Worm (Caenorhabditis elegans) whole organism, mixed stage, embryonic: ENCODE data around the gene C09E8.1.

ENCODE experiments used
- M03D4.4 ChIP-seq: sonication (generic microtip); optimal IDR thresholded peaks from 2 replicates; lab custom pipeline; 2017; ENCODE audit warnings: mild to moderate bottlenecking, missing genetic modification characterization, missing compliant biosample characterization
- bed-3 ChIP-seq: fragments of 200-800 bp; sonication (Bioruptor generic); optimal IDR thresholded peaks from 3 replicates; lab custom pipeline; 2018; ENCODE audit warnings: mild to moderate bottlenecking, missing genetic modification characterization, moderate library complexity, missing compliant biosample characterization
- blmp-1 ChIP-seq: fragments of 150-350 bp; optimal IDR thresholded peaks from 2 replicates; lab custom pipeline; 2014; ENCODE audit warnings: missing biosample characterization, missing genetic modification characterization
- ceh-39 ChIP-seq: fragments of 150-350 bp; optimal IDR thresholded peaks from 2 replicates; lab custom pipeline; 2014; ENCODE audit warnings: missing biosample characterization, missing genetic modification characterization
- ceh-43 ChIP-seq: fragments of 200-800 bp; sonication (Bioruptor generic); optimal IDR thresholded peaks from 2 replicates; lab custom pipeline; 2018; ENCODE audit warnings: mild to moderate bottlenecking, missing genetic modification characterization, moderate library complexity, missing compliant biosample characterization
- ceh-83 ChIP-seq: fragments of 200-800 bp; sonication (Bioruptor generic); optimal IDR thresholded peaks from 2 replicates; lab custom pipeline; 2018; ENCODE audit warnings: mild to moderate bottlenecking, missing genetic modification characterization, missing compliant biosample characterization
- ces-1 ChIP-seq: fragments of 150-350 bp; optimal IDR thresholded peaks from 2 replicates; lab custom pipeline; 2014; ENCODE audit warnings: missing biosample characterization, missing genetic modification reagents, missing genetic modification characterization
- elt-3 ChIP-seq: fragments of 150-350 bp; optimal IDR thresholded peaks from 2 replicates; lab custom pipeline; 2014; ENCODE audit warnings: missing biosample characterization, missing genetic modification characterization
- ham-2 ChIP-seq: fragments of 200-800 bp; sonication (Bioruptor generic); optimal IDR thresholded peaks from 2 replicates; lab custom pipeline; 2018; ENCODE audit warnings: mild to moderate bottlenecking, missing genetic modification characterization, missing compliant biosample characterization
- lin-13 ChIP-seq: fragments of 150-350 bp; optimal IDR thresholded peaks from 2 replicates; lab custom pipeline; 2014; ENCODE audit warnings: missing biosample characterization, missing genetic modification characterization
- lin-32 ChIP-seq: fragments of 200-800 bp; sonication (Bioruptor generic); optimal IDR thresholded peaks from 2 replicates; lab custom pipeline; 2018; ENCODE audit warnings: mild to moderate bottlenecking, missing genetic modification characterization, missing compliant biosample characterization
- lsy-2 ChIP-seq: fragments of 150-350 bp; optimal IDR thresholded peaks from 2 replicates; lab custom pipeline; 2014; ENCODE audit warnings: missing biosample characterization, missing genetic modification characterization
- mep-1 ChIP-seq: fragments of 150-350 bp; optimal IDR thresholded peaks from 2 replicates; lab custom pipeline; 2017; ENCODE audit warnings: missing biosample characterization, missing genetic modification reagents, missing genetic modification characterization, inconsistent platforms
- mls-2 ChIP-seq: sonication (generic microtip); optimal IDR thresholded peaks from 2 replicates; lab custom pipeline; 2016; ENCODE audit warnings: mild to moderate bottlenecking, missing genetic modification characterization, moderate library complexity, missing compliant biosample characterization
- nhr-12 ChIP-seq: fragments of 150-350 bp; optimal IDR thresholded peaks from 2 replicates; lab custom pipeline; 2014; ENCODE audit warnings: missing biosample characterization, missing genetic modification characterization
- nhr-2 ChIP-seq: fragments of 150-350 bp; optimal IDR thresholded peaks from 2 replicates; lab custom pipeline; 2014; ENCODE audit warnings: missing biosample characterization, missing genetic modification characterization
- nhr-237 ChIP-seq: fragments of 150-350 bp; optimal IDR thresholded peaks from 2 replicates; lab custom pipeline; 2014; ENCODE audit warnings: missing biosample characterization, missing genetic modification characterization
- nhr-28 ChIP-seq: fragments of 150-350 bp; optimal IDR thresholded peaks from 2 replicates; lab custom pipeline; 2014; ENCODE audit warnings: missing biosample characterization, missing genetic modification characterization
- nhr-76 ChIP-seq: sonication (generic microtip); optimal IDR thresholded peaks from 2 replicates; lab custom pipeline; 2017; ENCODE audit warnings: missing biosample characterization, missing genetic modification characterization
- pha-4 ChIP-seq: fragments of 150-350 bp; optimal IDR thresholded peaks from 2 replicates; lab custom pipeline; 2018; ENCODE audit warnings: missing biosample characterization, missing genetic modification reagents, missing genetic modification characterization
- snpc-4 ChIP-seq: fragments of 150-350 bp; optimal IDR thresholded peaks from 2 replicates; lab custom pipeline; 2014; ENCODE audit warnings: missing biosample characterization, missing genetic modification characterization
- sptf-1 ChIP-seq: sonication (generic microtip); optimal IDR thresholded peaks from 2 replicates; lab custom pipeline; 2017; ENCODE audit warnings: mild to moderate bottlenecking, missing genetic modification characterization, moderate library complexity, missing compliant biosample characterization
- tbx-8 ChIP-seq: fragments of 200-800 bp; sonication (Bioruptor generic); optimal IDR thresholded peaks from 2 replicates; lab custom pipeline; 2018; ENCODE audit warnings: mild to moderate bottlenecking, missing genetic modification characterization, moderate library complexity, missing compliant biosample characterization
- unc-120 ChIP-seq: sonication (generic microtip); optimal IDR thresholded peaks from 2 replicates; lab custom pipeline; 2017; ENCODE audit warnings: missing genetic modification characterization, missing compliant biosample characterization; ENCODE audit not compliant: poor library complexity, severe bottlenecking
- zip-8 ChIP-seq: fragments of 150-350 bp; optimal IDR thresholded peaks from 2 replicates; lab custom pipeline; 2014; ENCODE audit warnings: missing biosample characterization, missing genetic modification characterization

C09E8.1 gene

DNA sequence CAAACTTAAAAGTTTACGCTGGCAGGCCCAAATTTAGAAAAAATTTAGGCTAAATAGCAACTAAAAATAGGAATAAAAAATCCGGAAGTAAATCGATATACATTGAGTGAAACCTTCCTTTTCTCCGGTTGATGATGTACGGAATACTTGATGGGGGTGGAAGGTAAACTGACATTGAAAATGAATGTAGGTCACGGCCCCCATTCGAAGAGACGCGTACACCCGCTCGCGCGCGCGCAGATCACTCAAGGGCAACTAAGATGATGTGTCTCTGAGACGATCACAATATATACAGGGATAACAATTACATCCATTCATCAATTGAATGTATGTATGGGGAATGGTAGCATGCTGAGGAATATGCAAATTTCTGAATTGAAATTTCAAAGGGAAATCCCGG is 17.8 kb downstream of the C09E8.1 start:
- TF ChIP-seq tbx-8 (GFP tag; lab: Kevin White, UChicago), result no peak
- TF ChIP-seq unc-120 (tag; lab: Kevin White, UChicago), result no peak
- TF ChIP-seq ces-1 (GFP tag; lab: Kevin White, UChicago), result no peak
- no peak for TF ChIP-seq nhr-2
- no peak for TF ChIP-seq sptf-1 (tag; lab: Kevin White, UChicago)
- TF ChIP-seq ceh-83 (GFP tag; lab: Kevin White, UChicago), result no peak
- no peak for TF ChIP-seq lin-32
- no peak for TF ChIP-seq lin-13 (tag; lab: Kevin White, UChicago)
- no peak for TF ChIP-seq pha-4 (tag; lab: Kevin White, UChicago)
- TF ChIP-seq zip-8 (tag; lab: Kevin White, UChicago), result no peak
- TF ChIP-seq bed-3 (GFP tag; lab: Kevin White, UChicago), result no peak
- TF ChIP-seq mep-1 (tag; lab: Kevin White, UChicago), result no peak
- no peak for TF ChIP-seq ceh-43 (GFP tag; lab: Kevin White, UChicago)
- TF ChIP-seq snpc-4 (tag; lab: Kevin White, UChicago), result no peak
- TF ChIP-seq nhr-76 (tag; lab: Kevin White, UChicago), result no peak
- TF ChIP-seq lsy-2 (tag; lab: Kevin White, UChicago), result no peak
- no peak for TF ChIP-seq ceh-39 (tag; lab: Kevin White, UChicago)
- no peak for TF ChIP-seq blmp-1

DNA sequence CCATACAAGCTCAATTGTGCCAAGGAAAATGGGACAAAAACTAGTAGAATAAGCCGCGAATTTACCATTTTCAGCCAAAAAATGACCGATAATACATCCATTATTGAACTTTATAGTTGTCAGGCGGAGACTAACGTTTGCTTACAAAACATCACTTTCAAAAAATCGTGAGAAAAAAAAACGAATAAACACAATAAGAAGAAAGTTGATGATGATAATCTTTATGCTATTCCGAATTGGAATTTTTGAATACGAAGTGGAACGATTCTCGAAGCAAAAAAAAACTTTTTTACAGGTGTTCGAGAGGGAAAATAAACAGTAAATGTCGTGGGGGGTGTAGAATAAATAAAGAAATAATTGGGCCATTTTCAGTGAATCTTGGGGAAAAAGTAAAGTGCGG is 21.3 kb downstream of the C09E8.1 start, which contains the start of gene W08F4.7:
Gene W08F4.7, minus strand, starts transcription at position 101 of the 400 bp plus-strand sequence.
- TF ChIP-seq ceh-83 (GFP tag; lab: Kevin White, UChicago) (no peak), ham-2 (GFP tag; lab: Kevin White, UChicago) (no peak), nhr-237 (tag; lab: Kevin White, UChicago) (no peak), pha-4 (tag; lab: Kevin White, UChicago) (no peak), nhr-12 (no peak), lin-13 (tag; lab: Kevin White, UChicago) (no peak)

DNA sequence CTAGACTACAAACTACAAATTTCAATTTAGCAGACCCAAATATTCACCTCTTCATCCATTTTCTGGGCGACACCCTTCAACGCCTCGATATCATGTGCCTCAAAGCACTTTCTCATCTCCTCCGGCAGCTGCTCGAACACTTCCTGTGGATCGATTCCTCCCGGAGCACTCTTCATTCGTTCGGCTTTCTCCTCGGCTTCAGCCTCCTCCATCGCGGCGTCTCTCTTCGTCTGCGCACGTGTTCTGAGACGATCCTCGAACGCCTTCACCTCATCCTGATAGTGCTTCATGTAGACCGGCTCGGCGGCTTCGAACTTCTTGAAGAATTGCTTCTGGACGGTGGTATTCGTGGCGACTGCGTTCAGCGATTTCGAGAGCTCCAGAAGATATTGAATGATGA is 22.5 kb downstream of the C09E8.1 start:
- TF ChIP-seq pha-4 (tag; lab: Kevin White, UChicago), result no peak
- no peak for TF ChIP-seq nhr-2
- TF ChIP-seq elt-3 (tag; lab: Kevin White, UChicago), result no peak

DNA sequence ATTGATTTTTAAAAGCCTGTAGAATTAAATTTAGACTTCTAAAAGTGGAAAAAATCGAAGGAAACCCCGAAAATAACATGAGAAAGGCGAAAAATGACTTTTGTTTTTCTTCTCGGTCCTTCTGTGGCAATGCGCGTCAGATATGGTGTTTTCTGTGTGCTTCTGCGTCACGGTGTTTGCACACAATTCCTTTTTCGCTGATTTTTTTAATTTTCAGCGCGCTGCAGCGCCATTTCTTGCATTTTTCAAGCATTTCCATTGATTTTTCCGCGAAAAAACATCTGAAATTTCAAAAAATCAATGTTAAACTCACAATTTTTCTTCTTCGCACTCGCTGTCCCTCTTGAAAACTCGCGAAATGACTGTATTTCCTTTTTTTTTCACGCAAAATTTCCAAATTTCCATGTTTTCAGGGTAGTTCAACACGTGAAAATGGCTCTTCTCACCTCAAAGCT is 23.9 kb downstream of the C09E8.1 start, which contains the start of the genes cdc-37 and W08F4.3:
Gene cdc-37, minus strand, starts transcription at position 405 of the 455 bp plus-strand sequence.
Gene W08F4.3, plus strand, starts transcription at position 414 of the 455 bp plus-strand sequence.
- TF ChIP-seq unc-120 (tag; lab: Kevin White, UChicago) (peak; percentile 98), mls-2 (no peak), ces-1 (GFP tag; lab: Kevin White, UChicago) (peak; percentile 31), nhr-28 (tag; lab: Kevin White, UChicago) (no peak), nhr-76 (tag; lab: Kevin White, UChicago) (no peak), M03D4.4 (no peak)

DNA sequence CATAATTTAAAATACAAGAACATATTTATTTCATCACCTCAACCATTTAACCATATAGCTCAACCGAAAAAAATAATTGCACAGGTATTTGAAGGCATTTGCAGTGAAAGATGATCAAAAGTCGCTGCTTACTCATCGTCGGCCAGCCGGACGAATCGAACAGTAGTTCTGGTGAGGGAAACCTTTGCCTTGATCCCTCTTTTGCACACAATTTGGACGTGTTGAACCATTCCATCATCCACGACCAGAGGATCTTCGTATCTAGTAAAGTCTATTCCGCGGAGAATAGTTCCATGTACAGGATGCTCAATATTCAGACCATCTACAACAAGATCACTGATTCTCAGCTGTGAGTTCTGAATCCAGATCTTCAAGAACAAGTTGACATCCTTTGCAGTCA is 25.7 kb downstream of the C09E8.1 start:
- TF ChIP-seq pha-4 (tag; lab: Kevin White, UChicago) (no peak), lin-32 (no peak)

DNA sequence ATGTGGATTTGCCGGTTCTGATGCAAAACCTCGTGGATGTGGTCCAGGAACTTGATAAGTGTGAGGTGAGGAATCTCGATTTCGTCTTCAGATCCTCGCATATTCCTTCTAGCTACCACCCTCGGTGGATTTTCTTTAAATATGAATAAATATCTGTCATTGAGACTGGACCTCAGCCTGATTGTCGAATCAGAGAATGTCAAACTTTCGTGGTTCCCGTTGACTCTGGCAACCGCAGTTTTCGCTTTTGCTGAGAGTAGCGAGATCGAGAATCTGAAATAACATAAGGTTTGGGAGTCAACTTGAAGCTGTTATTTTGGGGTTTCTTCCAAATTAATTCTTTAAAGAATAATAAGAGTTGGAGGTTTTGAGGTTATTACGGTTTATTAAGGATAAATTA is 26.4 kb downstream of the C09E8.1 start, which contains the start of gene fbxb-14:
Gene fbxb-14, minus strand, starts transcription at position 101 of the 400 bp plus-strand sequence.
- TF ChIP-seq sptf-1 (tag; lab: Kevin White, UChicago) (no peak), nhr-76 (tag; lab: Kevin White, UChicago) (no peak)

DNA sequence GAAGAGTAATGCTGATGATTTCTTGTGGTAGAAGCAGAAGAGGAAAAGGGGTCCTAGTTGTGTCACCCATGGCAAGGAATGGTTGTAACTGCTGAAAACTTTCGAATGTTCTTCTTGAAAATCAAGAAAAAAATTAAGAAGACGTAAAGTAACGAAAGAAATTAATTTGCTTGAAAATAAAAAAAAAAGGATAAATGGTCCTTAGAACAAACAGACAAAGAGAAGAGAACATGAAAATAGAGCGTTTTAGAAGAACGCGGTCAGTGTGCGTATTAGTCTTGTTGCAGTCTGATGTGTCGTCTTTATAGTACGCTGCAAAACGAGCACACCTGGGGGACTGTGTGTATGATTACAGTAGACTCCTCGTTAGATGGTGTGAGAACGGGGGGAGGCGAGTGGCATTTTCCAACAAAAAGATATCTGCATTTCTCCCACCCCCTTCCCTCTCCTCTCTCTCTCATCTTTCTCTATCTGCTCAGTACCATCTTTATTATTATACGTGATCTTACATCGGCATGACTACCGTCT is 28.1 kb downstream of the C09E8.1 start, which contains the start of the genes W08F4.12 and W08F4.13:
Gene W08F4.12, minus strand, starts transcription at position 101 of the 528 bp plus-strand sequence.
Gene W08F4.13, plus strand, starts transcription at position 478 of the 528 bp plus-strand sequence.
- no peak for TF ChIP-seq mls-2
- no peak for TF ChIP-seq lin-13 (tag; lab: Kevin White, UChicago)
- TF ChIP-seq lin-32, result no peak
- no peak for TF ChIP-seq nhr-28 (tag; lab: Kevin White, UChicago)
